Fruit fly (Drosophila melanogaster): ENCODE data around the gene Cpr30B.

- TF ChIP-seq Sin3A (optimal IDR thresholded peaks at IDR 0.05) (no peak), ttk (optimal IDR thresholded peaks at IDR 0.05) (no peak)
Observed at dm6 chr2L:9493375-9494263, 49.1 kb upstream of the Cpr30B start.

Data from Kc167 (cell line).